Fruit fly (Drosophila melanogaster): ENCODE results near the gene CG13795.
A peak's percentile ranks its signal among the peaks of the same experiment; 100 is the strongest.

CG13795 gene

dm6 chr2L:7702383-7703188 is 23.5 kb downstream of the CG13795 start, which contains the start of gene Tep3:
Gene Tep3, plus strand, starts transcription at chr2L:7702805.
- TF ChIP-seq Vsx1 (GFP tag; optimal IDR thresholded peaks at IDR 0.05) (no peak), CG9797 (GFP tag; optimal IDR thresholded peaks at IDR 0.05) (no peak), kay (GFP tag; optimal IDR thresholded peaks at IDR 0.05) (no peak), fd96Cb (tag; optimal IDR thresholded peaks at IDR 0.05) (no peak), CG2199 (GFP tag; IDR thresholded peaks at IDR 0.05) (peak; percentile 24; the same call in 1 of the 3 replicates), CrebB (tag; optimal IDR thresholded peaks at IDR 0.05) (peak; percentile 23), lilli (GFP tag; optimal IDR thresholded peaks at IDR 0.05) (peak; percentile 61), bigmax (GFP tag; optimal IDR thresholded peaks at IDR 0.05) (peak; percentile 13), Blimp-1 (GFP tag; optimal IDR thresholded peaks at IDR 0.05) (peak; percentile 27), chn (GFP tag; optimal IDR thresholded peaks at IDR 0.05) (peak; percentile 24), croc (GFP tag; conservative IDR thresholded peaks at IDR 0.05) (no peak), CTCF (GFP tag; optimal IDR thresholded peaks at IDR 0.05) (peak; percentile 61), CG13894 (tag; optimal IDR thresholded peaks at IDR 0.05) (peak; percentile 57), pzg (GFP tag; optimal IDR thresholded peaks at IDR 0.05) (peak; percentile 8), CHES-1-like (GFP tag; optimal IDR thresholded peaks at IDR 0.05) (peak; percentile 32), cato (GFP tag; optimal IDR thresholded peaks at IDR 0.05; ENCODE audit: borderline replicate concordance) (no peak), Trl (optimal IDR thresholded peaks at IDR 0.05) (no peak), Trl (GFP tag; optimal IDR thresholded peaks at IDR 0.05) (peak; percentile 2), gce (GFP tag; IDR thresholded peaks at IDR 0.05) (no peak), pros (GFP tag; optimal IDR thresholded peaks at IDR 0.05) (no peak), mam (GFP tag; optimal IDR thresholded peaks at IDR 0.05) (peak; percentile 56), CG1832 (GFP tag; optimal IDR thresholded peaks at IDR 0.05) (peak; percentile 37), Myb (GFP tag; optimal IDR thresholded peaks at IDR 0.05) (peak; percentile 53), stwl (tag; optimal IDR thresholded peaks at IDR 0.05) (peak; percentile 0), sd (tag; optimal IDR thresholded peaks at IDR 0.05) (peak; percentile 31), CG1603 (tag; optimal IDR thresholded peaks at IDR 0.05) (no peak), jigr1 (GFP tag; IDR thresholded peaks at IDR 0.05) (no peak), Hmr (GFP tag; optimal IDR thresholded peaks at IDR 0.05) (peak; percentile 35), dpn (GFP tag; optimal IDR thresholded peaks at IDR 0.05) (peak; percentile 40 to 43), CG7963 (GFP tag; IDR thresholded peaks at IDR 0.05; ENCODE audit: partially characterized antibody) (0 out of 3 replicates have a peak, but pooled peaks have one; percentile 19), chinmo (GFP tag; IDR thresholded peaks at IDR 0.05; ENCODE audit: partially characterized antibody) (peak; percentile 95), CG9727 (GFP tag; optimal IDR thresholded peaks at IDR 0.05) (peak; percentile 19), ssp (GFP tag; IDR thresholded peaks at IDR 0.05) (no peak), CG4328 (GFP tag; optimal IDR thresholded peaks at IDR 0.05) (no peak), Sry-δ (GFP tag; optimal IDR thresholded peaks at IDR 0.05) (no peak), en (GFP tag; optimal IDR thresholded peaks at IDR 0.05) (no peak), Aef1 (GFP tag; IDR thresholded peaks at IDR 0.05) (0 out of 3 replicates have a peak, but pooled peaks have one; percentile 29), Fer1 (GFP tag; optimal IDR thresholded peaks at IDR 0.05) (no peak), ham (GFP tag; IDR thresholded peaks at IDR 0.05) (no peak), Sox102F (GFP tag; optimal IDR thresholded peaks at IDR 0.05) (peak; percentile 56), gem (tag; optimal IDR thresholded peaks at IDR 0.05) (peak; percentile 53), CG8281 (tag; optimal IDR thresholded peaks at IDR 0.05) (peak; percentile 54), ewg (GFP tag; optimal IDR thresholded peaks at IDR 0.05) (no peak), pita (GFP tag; optimal IDR thresholded peaks at IDR 0.05) (peak; percentile 32), CG30403 (GFP tag; optimal IDR thresholded peaks at IDR 0.05) (peak; percentile 29), dmrt11E (tag; optimal IDR thresholded peaks at IDR 0.05) (no peak), CG8944 (GFP tag; optimal IDR thresholded peaks at IDR 0.05) (no peak), CG13624 (GFP tag; optimal IDR thresholded peaks at IDR 0.05) (peak; percentile 20), tin (GFP tag; optimal IDR thresholded peaks at IDR 0.05) (peak; percentile 42)
